Worm (Caenorhabditis elegans): ENCODE results near the gene rabr-1.

rabr-1 gene

DNA sequence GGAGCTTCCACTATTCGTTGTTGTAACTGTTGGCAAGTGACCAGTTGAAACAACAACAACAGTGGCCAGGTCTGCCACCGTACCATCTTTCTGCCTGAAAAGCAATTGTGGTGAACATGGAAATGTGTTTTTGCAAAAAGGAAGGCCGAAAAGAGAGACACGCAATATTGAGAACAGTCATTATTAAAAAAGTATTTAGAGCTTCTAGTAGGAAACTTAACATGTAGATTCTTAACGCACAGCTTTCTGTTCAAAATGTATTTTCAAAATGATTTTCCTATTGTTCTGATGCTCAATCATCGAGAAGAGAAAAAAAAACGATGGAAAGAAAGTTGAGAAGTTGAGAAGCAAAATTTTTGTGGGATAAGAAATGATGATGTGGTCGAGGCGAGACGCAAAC, 19.2 kb downstream of the rabr-1 start, which contains the start of gene syg-1:
Gene syg-1 (minus strand): TSS at position 101 of the 400 bp plus-strand sequence.
- no peak for TF ChIP-seq elt-3 (tag; optimal IDR thresholded peaks at IDR 0.05)
- no peak for TF ChIP-seq nhr-129 (tag; optimal IDR thresholded peaks at IDR 0.05)
- TF ChIP-seq lin-39 (tag; optimal IDR thresholded peaks at IDR 0.05), result no peak
- TF ChIP-seq nhr-25 (tag; optimal IDR thresholded peaks at IDR 0.05), result no peak
- no peak for TF ChIP-seq nhr-237 (tag; optimal IDR thresholded peaks at IDR 0.05)
- no peak for TF ChIP-seq C34F6.9 (tag; optimal IDR thresholded peaks at IDR 0.05)
- TF ChIP-seq ceh-82 (tag; optimal IDR thresholded peaks at IDR 0.05), result no peak
- no peak for TF ChIP-seq ztf-1 (GFP tag; conservative IDR thresholded peaks at IDR 0.05)
- no peak for TF ChIP-seq ceh-16 (tag; optimal IDR thresholded peaks at IDR 0.05)
- TF ChIP-seq Y55F3AM.14 (GFP tag; optimal IDR thresholded peaks at IDR 0.05), result no peak
- no peak for TF ChIP-seq lin-11 (tag; optimal IDR thresholded peaks at IDR 0.05)
- TF ChIP-seq ztf-11 (tag; optimal IDR thresholded peaks at IDR 0.05), result no peak
- no peak for TF ChIP-seq mab-5 (tag; optimal IDR thresholded peaks at IDR 0.05)
- TF ChIP-seq gmeb-1 (tag; optimal IDR thresholded peaks at IDR 0.05), result no peak
- TF ChIP-seq sma-9 (GFP tag; optimal IDR thresholded peaks at IDR 0.05), result no peak
- TF ChIP-seq sma-9 (tag; optimal IDR thresholded peaks at IDR 0.05), result no peak
- no peak for TF ChIP-seq F13H6.1 (tag; optimal IDR thresholded peaks at IDR 0.05)

DNA sequence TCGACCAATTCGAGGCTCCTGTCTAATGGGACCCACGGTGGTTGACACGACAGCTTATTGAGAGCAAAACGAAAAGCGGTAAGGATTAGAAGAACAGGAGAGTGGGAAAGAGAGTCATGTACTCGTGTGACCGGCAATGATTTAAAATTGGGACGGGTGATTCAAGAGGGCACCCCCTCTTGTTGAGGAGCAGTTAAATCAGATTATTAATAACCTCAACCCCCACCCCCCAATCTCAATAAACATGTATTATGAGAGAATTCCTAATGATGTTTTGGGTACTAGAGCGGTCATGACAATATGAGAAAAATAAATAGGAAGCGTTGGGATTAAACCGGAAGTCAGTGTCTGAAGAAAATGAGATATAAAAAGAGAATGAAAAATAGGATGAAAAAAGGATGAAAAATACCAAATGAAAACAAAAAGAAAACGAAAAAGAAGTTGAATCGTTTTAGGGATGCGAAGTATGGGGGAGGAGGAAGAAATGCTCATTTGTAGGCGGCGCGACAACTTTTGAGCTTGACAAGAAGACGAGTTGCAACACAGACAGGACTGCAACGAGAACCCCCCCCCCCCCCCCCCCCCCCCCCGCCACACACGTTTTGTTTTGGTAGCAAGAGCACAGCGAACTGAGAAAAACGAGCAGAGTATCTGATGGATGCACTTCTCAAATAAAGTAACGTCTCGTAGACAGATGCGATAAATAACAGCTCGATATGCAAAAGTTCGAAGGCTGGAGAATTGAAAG, 21.1 kb downstream of the rabr-1 start:
- TF ChIP-seq dmd-4 (tag; optimal IDR thresholded peaks at IDR 0.05) (no peak), sem-4 (tag; optimal IDR thresholded peaks at IDR 0.05) (no peak), ZK546.5 (tag; optimal IDR thresholded peaks at IDR 0.05) (no peak), unc-55 (GFP tag; optimal IDR thresholded peaks at IDR 0.05) (peak; percentile 13), skn-1 (tag; optimal IDR thresholded peaks at IDR 0.05) (no peak), ztf-11 (tag; optimal IDR thresholded peaks at IDR 0.05) (no peak)

DNA sequence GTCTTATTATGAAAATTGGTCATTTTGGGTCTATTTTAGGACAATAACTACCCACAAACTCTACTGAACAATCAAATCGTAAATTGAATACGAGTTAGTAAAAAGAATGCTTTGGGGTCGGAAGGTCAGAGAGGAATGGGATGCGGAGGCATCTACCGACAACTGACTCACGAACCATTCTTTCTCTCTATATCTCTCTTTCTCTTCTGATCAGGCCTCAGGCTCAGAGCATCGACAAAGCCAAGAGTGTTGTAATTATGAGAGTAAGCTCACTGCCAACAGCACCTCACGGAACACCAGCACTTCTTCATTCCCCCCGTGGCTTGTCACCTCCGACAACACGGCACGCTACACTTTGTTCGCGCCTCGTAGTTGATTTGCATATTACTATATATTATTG, 24.5 kb downstream of the rabr-1 start:
- no peak for TF ChIP-seq unc-62 (GFP tag; optimal IDR thresholded peaks at IDR 0.05)
- no peak for TF ChIP-seq unc-39 (tag; optimal IDR thresholded peaks at IDR 0.05)
- no peak for TF ChIP-seq elt-3 (tag; optimal IDR thresholded peaks at IDR 0.05)
- no peak for TF ChIP-seq gmeb-1 (tag; optimal IDR thresholded peaks at IDR 0.05)
- TF ChIP-seq dmd-4 (tag; optimal IDR thresholded peaks at IDR 0.05), result no peak
- TF ChIP-seq egl-27 (tag; optimal IDR thresholded peaks at IDR 0.05), result no peak
- TF ChIP-seq aly-2 (tag; optimal IDR thresholded peaks at IDR 0.05), result no peak
- no peak for TF ChIP-seq fos-1 (tag; optimal IDR thresholded peaks at IDR 0.05)
- TF ChIP-seq ama-1 (optimal IDR thresholded peaks at IDR 0.05), result no peak
- no peak for TF ChIP-seq ZK546.5 (tag; optimal IDR thresholded peaks at IDR 0.05)
- TF ChIP-seq snpc-4 (tag; optimal IDR thresholded peaks at IDR 0.05), result no peak
- TF ChIP-seq nhr-6 (tag; optimal IDR thresholded peaks at IDR 0.05), result no peak
- TF ChIP-seq ztf-4 (tag; optimal IDR thresholded peaks at IDR 0.05), result no peak

DNA sequence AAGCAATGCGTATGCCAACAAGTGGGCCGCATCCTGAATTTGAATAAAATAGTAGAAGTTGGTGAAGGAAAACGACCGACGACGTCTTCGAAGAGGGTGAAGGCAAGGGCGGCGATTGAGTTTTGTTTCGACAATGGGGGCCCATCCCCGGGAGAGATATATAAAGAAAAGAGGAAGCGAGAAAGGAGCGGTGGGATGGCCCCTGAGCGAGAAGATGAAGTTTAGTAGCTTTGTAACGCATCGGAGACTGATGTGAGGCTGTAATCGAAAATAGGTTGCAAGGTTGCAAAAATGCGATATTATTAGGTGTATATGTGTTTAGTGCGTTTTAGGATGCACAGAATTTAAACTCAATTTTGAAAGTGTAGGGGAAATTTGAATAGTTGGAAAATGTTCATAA, 26.7 kb downstream of the rabr-1 start:
- no peak for TF ChIP-seq mdl-1 (tag; optimal IDR thresholded peaks at IDR 0.05)
- no peak for TF ChIP-seq nhr-237 (tag; optimal IDR thresholded peaks at IDR 0.05)
- no peak for TF ChIP-seq nhr-25 (tag; optimal IDR thresholded peaks at IDR 0.05)
- TF ChIP-seq nhr-12 (tag; optimal IDR thresholded peaks at IDR 0.05), result no peak
- no peak for TF ChIP-seq ama-1 (optimal IDR thresholded peaks at IDR 0.05)
- TF ChIP-seq egl-27 (tag; optimal IDR thresholded peaks at IDR 0.05), result no peak
- no peak for TF ChIP-seq ztf-1 (GFP tag; conservative IDR thresholded peaks at IDR 0.05)

DNA sequence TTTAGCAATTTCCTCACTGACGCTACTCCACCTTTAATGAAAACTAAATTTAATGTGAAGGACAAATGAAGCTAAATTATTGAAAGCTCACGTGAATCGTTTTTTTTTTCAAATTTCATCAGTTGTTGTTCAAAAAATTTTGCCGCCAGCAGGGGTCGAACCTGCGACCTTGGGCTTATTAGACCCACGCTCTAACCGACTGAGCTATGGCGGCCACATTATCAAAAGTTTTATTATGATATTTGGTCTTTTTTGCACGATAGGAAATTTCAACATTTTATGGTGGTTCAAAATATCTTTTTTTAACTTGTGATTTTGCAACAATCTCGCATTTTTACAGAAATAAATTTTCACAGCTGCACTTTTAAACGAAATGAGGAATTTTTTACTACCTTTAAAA, 30.1 kb downstream of the rabr-1 start:
- TF ChIP-seq sem-4 (tag; optimal IDR thresholded peaks at IDR 0.05), result no peak
- TF ChIP-seq lin-39 (tag; optimal IDR thresholded peaks at IDR 0.05), result no peak
- no peak for TF ChIP-seq ztf-11 (tag; optimal IDR thresholded peaks at IDR 0.05)
- no peak for TF ChIP-seq nhr-21 (tag; optimal IDR thresholded peaks at IDR 0.05)
- TF ChIP-seq egl-27 (tag; optimal IDR thresholded peaks at IDR 0.05), result no peak
- no peak for TF ChIP-seq nhr-12 (tag; optimal IDR thresholded peaks at IDR 0.05)
- no peak for TF ChIP-seq elt-1 (tag; optimal IDR thresholded peaks at IDR 0.05)
- TF ChIP-seq peb-1 (tag; optimal IDR thresholded peaks at IDR 0.05), result no peak
- TF ChIP-seq nhr-77 (tag; optimal IDR thresholded peaks at IDR 0.05), result no peak
- no peak for TF ChIP-seq gmeb-1 (tag; optimal IDR thresholded peaks at IDR 0.05)
- no peak for TF ChIP-seq mbf-1 (tag; optimal IDR thresholded peaks at IDR 0.05)

All from whole organism, L2 larva.